Worm (Caenorhabditis elegans) whole organism, midembryonic: ENCODE data around the gene mihp-2.

Source experiments
- cog-1 ChIP-seq: sonication (generic microtip); optimal IDR thresholded peaks from 2 replicates; lab custom pipeline; 2016; ENCODE audit warnings: missing genetic modification characterization, missing compliant biosample characterization
- flt-1 ChIP-seq: fragments of 200-800 bp; sonication (Bioruptor generic); IDR thresholded peaks from 2 replicates; pipeline ENCODE4 v1.3.6; 2022; ENCODE audit warnings: missing genetic modification characterization, missing compliant biosample characterization
- klf-2 ChIP-seq: fragments of 200-800 bp; sonication (Bioruptor generic); conservative IDR thresholded peaks from 2 replicates; pipeline ENCODE4 v1.3.6; 2022; ENCODE audit warnings: missing genetic modification reagents, missing genetic modification characterization, missing compliant biosample characterization
- ztf-23 ChIP-seq: fragments of 200-800 bp; sonication (Bioruptor generic); IDR thresholded peaks from 2 replicates; pipeline ENCODE4 v1.3.6; 2022; ENCODE audit warnings: missing genetic modification reagents, missing genetic modification characterization, missing compliant biosample characterization

DNA sequence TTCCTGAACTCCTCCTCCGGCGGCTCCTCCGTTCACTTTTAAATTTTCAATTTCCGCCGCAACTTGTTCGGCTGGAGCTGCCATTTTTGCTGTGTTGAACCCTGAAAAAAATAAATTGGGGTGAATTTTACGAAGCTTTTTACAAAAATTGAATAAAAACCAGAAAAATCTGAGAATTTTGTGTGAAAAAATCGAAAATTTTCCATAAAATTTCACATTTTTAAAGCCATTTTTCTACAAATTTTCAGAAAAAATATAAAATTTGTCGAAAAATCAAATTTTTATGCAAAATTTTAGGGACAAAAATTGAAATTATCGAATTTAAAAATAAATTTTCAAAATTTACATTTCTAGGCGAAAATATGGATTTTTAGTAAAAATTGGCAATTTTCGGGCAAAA lies 44.5 kb upstream of the mihp-2 start, which contains the start of gene wars-1:
- no peak for TF ChIP-seq cog-1 (tag; lab: Kevin White, UChicago)
- TF ChIP-seq flt-1 (GFP tag; lab: Robert Waterston, UW): no peak
- no peak for TF ChIP-seq klf-2 (GFP tag; lab: Robert Waterston, UW)
- no peak for TF ChIP-seq ztf-23 (GFP tag; lab: Robert Waterston, UW)
